Worm (Caenorhabditis elegans): Measurements from ENCODE around the gene F49F1.2.

- no peak for TF ChIP-seq nhr-76 (tag; optimal IDR thresholded peaks at IDR 0.05)
- no peak for TF ChIP-seq pha-4 (tag; optimal IDR thresholded peaks at IDR 0.05)
- TF ChIP-seq elt-3 (tag; optimal IDR thresholded peaks at IDR 0.05), result no peak
- TF ChIP-seq cnd-1 (tag; optimal IDR thresholded peaks at IDR 0.05), result no peak
- no peak for TF ChIP-seq lsy-2 (tag; optimal IDR thresholded peaks at IDR 0.05)
- no peak for TF ChIP-seq ztf-11 (tag; optimal IDR thresholded peaks at IDR 0.05)
- TF ChIP-seq unc-120 (tag; optimal IDR thresholded peaks at IDR 0.05; ENCODE audit: poor library complexity, severe bottlenecking), result no peak
- TF ChIP-seq nhr-28 (tag; optimal IDR thresholded peaks at IDR 0.05), result no peak
- TF ChIP-seq lin-13 (tag; optimal IDR thresholded peaks at IDR 0.05), result no peak
- TF ChIP-seq nhr-237 (tag; optimal IDR thresholded peaks at IDR 0.05), result no peak
- no peak for TF ChIP-seq snpc-4 (tag; optimal IDR thresholded peaks at IDR 0.05)
- no peak for TF ChIP-seq mls-2 (tag; optimal IDR thresholded peaks at IDR 0.05)
- no peak for TF ChIP-seq blmp-1 (tag; optimal IDR thresholded peaks at IDR 0.05)
- TF ChIP-seq ces-1 (GFP tag; optimal IDR thresholded peaks at IDR 0.05), result no peak
These were observed 34.4 kb downstream of the F49F1.2 start for ce11 chrIV:4150138-4150537.
